Fruit fly (Drosophila melanogaster): Measurements from ENCODE around the gene MAPk-Ak2.

The MAPk-Ak2 gene

DNA sequence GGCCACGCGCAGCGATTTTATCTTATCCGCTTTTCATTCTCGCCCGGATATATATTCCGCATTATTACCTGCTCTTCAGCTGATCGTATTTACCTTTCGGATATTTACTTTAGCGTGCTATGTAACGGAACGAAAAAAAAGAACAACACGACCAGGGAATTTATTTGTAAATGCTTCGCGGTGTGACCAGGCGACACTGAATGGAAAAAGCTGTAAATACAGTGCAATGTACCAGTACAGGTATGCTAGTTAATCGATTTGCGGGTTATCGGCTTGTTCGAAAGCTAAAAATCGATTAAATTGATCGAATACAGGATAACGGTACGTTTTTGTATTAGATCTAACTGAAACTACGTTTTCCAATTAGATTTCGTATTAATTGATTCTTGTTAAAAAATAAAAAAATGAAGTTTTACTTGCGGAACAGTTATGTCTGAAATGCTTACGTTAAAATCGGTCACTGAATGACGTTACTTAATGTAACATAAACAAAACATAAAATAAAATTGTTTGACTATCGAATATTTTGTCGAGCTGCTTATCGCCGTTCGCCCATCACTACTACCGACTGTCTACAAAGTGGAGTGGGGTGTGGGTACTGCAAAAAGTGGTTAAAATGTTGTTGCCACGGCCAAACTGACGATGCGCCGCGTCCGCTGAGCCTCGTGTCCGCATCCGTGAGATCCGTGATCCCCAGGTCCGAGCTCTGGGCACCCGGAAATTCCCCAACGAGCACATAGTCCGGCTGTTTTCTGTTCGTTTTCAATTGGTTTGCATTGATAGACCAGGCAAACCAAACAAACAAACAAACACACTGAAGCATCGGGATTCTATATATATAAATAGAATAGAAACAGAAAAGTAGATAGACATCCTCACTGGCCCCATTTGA lies at the start of gene MAPk-Ak2, which contains the start of gene CG42699 (continued):
- TF ChIP-seq fd85E (GFP tag; optimal IDR thresholded peaks at IDR 0.05): no peak
- no peak for TF ChIP-seq Smox (GFP tag; optimal IDR thresholded peaks at IDR 0.05)
- peak; percentile 57 for TF ChIP-seq vri (GFP tag; optimal IDR thresholded peaks at IDR 0.05)
- TF ChIP-seq pdm3 (GFP tag; optimal IDR thresholded peaks at IDR 0.05): peak; percentile 50
- no peak for TF ChIP-seq CG11762 (GFP tag; optimal IDR thresholded peaks at IDR 0.05; ENCODE audit: insufficient read depth)
- peak; percentile 54 for TF ChIP-seq CG6792 (GFP tag; optimal IDR thresholded peaks at IDR 0.05)
- peak; percentile 47 for TF ChIP-seq topi (GFP tag; optimal IDR thresholded peaks at IDR 0.05)
- no peak for TF ChIP-seq CG31627 (GFP tag; optimal IDR thresholded peaks at IDR 0.05)
- TF ChIP-seq dac (GFP tag; optimal IDR thresholded peaks at IDR 0.05): no peak
- TF ChIP-seq Gug (GFP tag; IDR thresholded peaks at IDR 0.05): no peak

DNA sequence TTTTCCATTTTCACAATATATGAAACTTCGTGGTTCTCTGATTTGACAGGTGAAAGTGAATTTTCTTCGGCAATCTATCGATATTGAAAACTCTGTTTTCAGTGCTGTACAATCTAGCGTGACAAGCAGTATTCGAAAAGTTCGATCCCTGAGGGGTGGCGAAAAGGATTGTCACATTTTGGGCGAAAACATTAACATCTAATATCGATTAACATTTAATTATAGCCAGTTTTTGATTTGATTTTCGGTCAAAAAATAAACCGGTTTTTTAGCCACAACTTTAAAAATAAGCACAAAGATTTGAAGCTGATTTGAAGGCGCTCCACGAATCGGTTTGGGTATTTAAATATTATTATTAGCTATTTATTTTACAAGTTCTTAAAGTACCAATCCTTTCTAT lies 48.9 kb upstream of the MAPk-Ak2 start, which contains the start of gene CG44329:
TSS of gene CG44329 (minus strand) at position 101 of the 400 bp plus-strand sequence.
- TF ChIP-seq topi (GFP tag; optimal IDR thresholded peaks at IDR 0.05) (no peak), Blimp-1 (GFP tag; optimal IDR thresholded peaks at IDR 0.05) (no peak), CG15336 (GFP tag; IDR thresholded peaks at IDR 0.05) (no peak)

DNA sequence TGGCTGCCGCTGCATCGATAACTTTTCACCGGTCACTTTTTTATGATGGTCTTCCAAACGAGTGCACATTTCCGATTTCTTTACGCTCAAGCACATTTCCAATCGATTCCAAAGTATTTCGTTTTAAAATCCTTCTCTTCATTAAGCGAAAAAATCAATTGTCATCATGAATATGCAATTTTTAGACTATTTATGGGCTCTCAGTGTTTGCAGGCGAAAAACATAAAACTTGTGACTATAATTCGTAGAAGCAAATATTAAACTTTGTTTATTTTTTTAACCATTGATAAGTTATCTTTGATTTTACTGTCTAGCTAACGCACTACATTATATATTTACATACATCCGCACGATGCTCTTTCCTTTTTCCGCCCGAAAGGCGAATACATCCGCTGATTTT lies 44.7 kb upstream of the MAPk-Ak2 start, which contains the start of gene Prosbeta2R1:
TSS of gene Prosbeta2R1 (plus strand) at position 301 of the 400 bp plus-strand sequence.
- TF ChIP-seq dac (GFP tag; optimal IDR thresholded peaks at IDR 0.05) (no peak), fd85E (GFP tag; optimal IDR thresholded peaks at IDR 0.05) (no peak), fd59A (GFP tag; optimal IDR thresholded peaks at IDR 0.05) (no peak), CG8632 (GFP tag; optimal IDR thresholded peaks at IDR 0.05) (no peak), Smox (GFP tag; optimal IDR thresholded peaks at IDR 0.05) (no peak), CG6808 (GFP tag; optimal IDR thresholded peaks at IDR 0.05) (no peak), fkh (GFP tag; optimal IDR thresholded peaks at IDR 0.05) (no peak), CG6792 (GFP tag; optimal IDR thresholded peaks at IDR 0.05) (no peak), Sox102F (GFP tag; optimal IDR thresholded peaks at IDR 0.05) (no peak), CG9139 (GFP tag; optimal IDR thresholded peaks at IDR 0.05) (no peak)

DNA sequence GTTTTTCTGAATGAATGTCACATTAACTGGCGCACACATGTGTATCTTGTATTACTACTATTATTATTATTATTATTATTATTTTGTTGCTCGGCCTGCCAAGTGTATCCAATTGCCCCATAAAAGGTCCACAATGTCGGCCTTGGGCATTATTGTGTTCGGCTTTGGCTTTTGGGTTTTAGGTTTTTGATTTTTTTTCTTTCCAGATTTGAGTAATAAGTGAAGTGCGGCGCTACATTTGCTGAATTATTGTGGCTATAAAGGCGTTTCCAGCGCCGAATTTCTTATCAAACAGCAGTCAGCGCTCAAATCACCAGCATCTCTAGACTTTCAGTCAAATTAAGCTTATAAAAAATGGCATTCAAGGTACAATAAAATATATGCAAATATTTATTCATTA lies 40.4 kb upstream of the MAPk-Ak2 start, which contains the start of gene Cpr5C:
TSS of gene Cpr5C (plus strand) at position 301 of the 400 bp plus-strand sequence.
- TF ChIP-seq Hr38 (GFP tag; optimal IDR thresholded peaks at IDR 0.05) (no peak), CG6792 (GFP tag; optimal IDR thresholded peaks at IDR 0.05) (no peak), Hr4 (GFP tag; optimal IDR thresholded peaks at IDR 0.05) (no peak), Met (GFP tag; optimal IDR thresholded peaks at IDR 0.05) (no peak), CG10669 (GFP tag; optimal IDR thresholded peaks at IDR 0.05) (no peak), dsx (GFP tag; optimal IDR thresholded peaks at IDR 0.05; ENCODE audit: poor library complexity, severe bottlenecking) (no peak), ss (GFP tag; optimal IDR thresholded peaks at IDR 0.05) (no peak), cyc (GFP tag; optimal IDR thresholded peaks at IDR 0.05) (no peak), Sox14 (GFP tag; optimal IDR thresholded peaks at IDR 0.05) (no peak), acj6 (GFP tag; optimal IDR thresholded peaks at IDR 0.05) (no peak), CG6163 (GFP tag; IDR thresholded peaks at IDR 0.05) (no peak), CG8632 (GFP tag; optimal IDR thresholded peaks at IDR 0.05) (no peak), dac (GFP tag; optimal IDR thresholded peaks at IDR 0.05) (no peak), CG31627 (GFP tag; optimal IDR thresholded peaks at IDR 0.05) (no peak)

DNA sequence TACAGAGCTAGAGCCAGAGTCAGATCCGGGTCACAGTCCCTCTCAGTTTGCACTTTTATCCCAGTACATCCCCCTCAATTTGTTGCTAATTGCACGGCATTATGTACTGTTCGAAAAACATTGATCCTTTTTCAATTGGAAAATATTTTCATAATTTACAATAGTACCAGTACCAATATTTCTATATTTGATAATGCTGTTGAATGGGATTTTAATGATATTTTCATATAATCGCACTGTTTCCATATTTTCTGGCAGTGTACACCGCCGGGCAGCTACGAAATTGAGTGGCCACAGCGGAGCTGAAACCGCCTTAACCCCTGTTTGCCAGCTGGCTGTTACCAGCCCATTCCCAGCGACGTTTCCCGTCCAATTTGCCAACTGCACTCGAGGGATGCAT lies 36.6 kb upstream of the MAPk-Ak2 start:
- TF ChIP-seq Eip78C (GFP tag) (peak; percentile 52), fd85E (GFP tag; optimal IDR thresholded peaks at IDR 0.05) (no peak), CG11902 (GFP tag; optimal IDR thresholded peaks at IDR 0.05) (no peak), fkh (GFP tag; optimal IDR thresholded peaks at IDR 0.05) (no peak), CG6854 (GFP tag; optimal IDR thresholded peaks at IDR 0.05) (no peak), CG10669 (GFP tag; optimal IDR thresholded peaks at IDR 0.05) (peak; percentile 2), CG8319 (GFP tag; optimal IDR thresholded peaks at IDR 0.05) (no peak), CG8632 (GFP tag; optimal IDR thresholded peaks at IDR 0.05) (no peak), CG4318 (GFP tag; optimal IDR thresholded peaks at IDR 0.05) (no peak), svp (GFP tag) (peak; percentile 66), CG1621 (tag; optimal IDR thresholded peaks at IDR 0.05) (no peak)

All from whole organism, prepupa.